Worm (Caenorhabditis elegans): Measurements from ENCODE around the gene str-209.
A peak's percentile ranks its signal among the peaks of the same experiment; 100 is the strongest.

The str-209 gene

DNA sequence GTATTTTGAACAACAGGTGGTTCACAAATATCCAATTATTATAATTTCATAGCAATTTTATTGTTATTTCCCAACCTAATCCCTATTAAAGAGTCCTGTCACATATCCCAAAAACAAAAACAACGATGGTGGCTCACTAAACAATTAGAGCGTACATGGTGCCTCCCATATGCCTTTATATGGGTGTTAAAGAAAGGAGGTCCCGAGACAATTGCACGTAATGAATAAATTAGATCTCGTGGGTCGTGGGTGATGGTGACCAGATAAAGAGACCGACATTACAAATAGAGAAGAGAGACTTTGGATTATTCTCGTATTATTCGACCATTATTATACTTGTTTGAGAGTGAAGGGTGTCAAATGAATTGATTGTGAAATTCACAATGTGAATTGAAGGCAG lies 18.5 kb downstream of the str-209 start:
- no peak for TF ChIP-seq ets-7 (tag; optimal IDR thresholded peaks at IDR 0.05)
- TF ChIP-seq aly-1 (tag; optimal IDR thresholded peaks at IDR 0.05): no peak
- no peak for TF ChIP-seq flt-1 (GFP tag; IDR thresholded peaks at IDR 0.05)
- no peak for TF ChIP-seq hmbx-1 (tag; optimal IDR thresholded peaks at IDR 0.05)
- 0 out of 2 replicates have a peak, but pooled peaks have one; percentile 10 for TF ChIP-seq pes-1 (GFP tag; IDR thresholded peaks at IDR 0.05)

DNA sequence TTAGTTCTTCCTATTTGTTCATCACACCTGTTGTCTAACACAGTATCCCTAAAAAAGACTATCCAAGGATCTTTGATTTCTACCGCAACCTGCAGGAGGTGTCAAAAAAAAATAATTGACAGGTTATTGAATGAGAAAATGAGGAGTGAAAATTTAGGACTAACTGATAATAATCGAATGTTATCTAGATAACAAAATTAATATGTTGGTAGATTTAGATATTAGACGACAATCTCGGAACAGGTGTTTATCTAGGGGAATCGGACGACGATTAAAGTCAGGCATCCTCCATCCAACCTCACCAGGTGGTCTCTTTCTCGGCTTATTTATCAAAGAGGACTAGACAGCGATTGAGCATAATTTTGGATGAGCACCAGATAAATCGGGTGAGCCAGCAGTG lies 20.0 kb downstream of the str-209 start:
- TF ChIP-seq flt-1 (GFP tag; IDR thresholded peaks at IDR 0.05) (no peak), ceh-13 (GFP tag; optimal IDR thresholded peaks at IDR 0.05) (no peak), tbx-11 (GFP tag; IDR thresholded peaks at IDR 0.05) (no peak), scrt-1 (GFP tag; IDR thresholded peaks at IDR 0.05) (no peak), tbx-37 (GFP tag; conservative IDR thresholded peaks at IDR 0.05) (no peak), pes-1 (GFP tag; IDR thresholded peaks at IDR 0.05) (no peak), ceh-36 (tag; optimal IDR thresholded peaks at IDR 0.05) (no peak), sea-1 (GFP tag; conservative IDR thresholded peaks at IDR 0.05) (no peak), ets-7 (tag; optimal IDR thresholded peaks at IDR 0.05) (no peak)

DNA sequence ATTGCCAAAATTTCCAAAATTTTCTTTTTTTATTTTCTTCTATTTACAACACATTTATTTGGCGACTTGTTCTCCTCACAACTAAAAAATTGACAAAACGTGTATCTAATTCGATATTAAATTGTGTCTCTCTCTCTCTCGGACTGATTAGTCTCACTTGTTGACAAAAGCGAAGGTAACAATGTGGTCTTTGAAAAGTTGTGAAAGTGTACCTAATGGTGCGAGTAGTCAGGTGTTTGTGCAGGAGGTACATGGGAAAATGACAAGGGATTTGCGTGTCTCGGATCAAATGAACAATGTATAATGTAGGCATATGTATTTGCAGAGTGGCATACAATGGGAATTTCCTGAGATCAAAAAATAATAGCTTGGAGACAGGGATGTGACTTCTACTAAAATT lies 20.8 kb downstream of the str-209 start:
- no peak for TF ChIP-seq hmg-4 (GFP tag; optimal IDR thresholded peaks at IDR 0.05)
- TF ChIP-seq pes-1 (GFP tag; IDR thresholded peaks at IDR 0.05): no peak
- TF ChIP-seq scrt-1 (GFP tag; IDR thresholded peaks at IDR 0.05): no peak
- no peak for TF ChIP-seq ama-1 (optimal IDR thresholded peaks at IDR 0.05)
- no peak for TF ChIP-seq tbx-11 (GFP tag; IDR thresholded peaks at IDR 0.05)
- TF ChIP-seq ceh-13 (GFP tag; optimal IDR thresholded peaks at IDR 0.05): no peak
- no peak for TF ChIP-seq sea-1 (GFP tag; conservative IDR thresholded peaks at IDR 0.05)

DNA sequence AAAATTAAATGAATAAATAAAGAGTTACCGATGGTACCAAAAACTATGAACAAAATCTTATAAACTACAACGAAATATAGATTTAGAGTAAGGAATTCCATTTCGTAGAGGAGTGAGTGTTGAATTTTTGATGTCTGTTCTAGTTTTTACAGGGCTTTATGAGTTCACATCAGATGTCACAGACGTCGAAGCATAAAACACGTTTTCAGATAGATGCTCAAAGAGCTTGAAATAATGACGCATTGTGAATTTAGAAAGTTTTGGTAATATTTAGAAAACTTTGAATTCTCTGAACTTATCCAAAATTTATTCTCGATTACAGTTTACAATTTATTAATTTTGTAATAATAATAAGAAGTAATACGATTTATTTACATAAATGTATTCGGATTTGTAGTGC lies 24.2 kb downstream of the str-209 start, which contains the start of gene srsx-9:
Gene srsx-9, minus strand, starts transcription at position 101 of the 400 bp plus-strand sequence.
- no peak for TF ChIP-seq flt-1 (GFP tag; IDR thresholded peaks at IDR 0.05)
- TF ChIP-seq sea-1 (GFP tag; conservative IDR thresholded peaks at IDR 0.05): no peak
- no peak for TF ChIP-seq hnd-1 (tag; optimal IDR thresholded peaks at IDR 0.05)
- TF ChIP-seq ceh-13 (GFP tag; optimal IDR thresholded peaks at IDR 0.05): no peak
- no peak for TF ChIP-seq aly-1 (tag; optimal IDR thresholded peaks at IDR 0.05)
- TF ChIP-seq tbx-37 (GFP tag; conservative IDR thresholded peaks at IDR 0.05): no peak
- TF ChIP-seq F13C5.2 (tag; optimal IDR thresholded peaks at IDR 0.05): no peak
- no peak for TF ChIP-seq hmg-4 (GFP tag; optimal IDR thresholded peaks at IDR 0.05)
- TF ChIP-seq B0310.2 (tag; optimal IDR thresholded peaks at IDR 0.05): no peak
- no peak for TF ChIP-seq tbx-11 (GFP tag; IDR thresholded peaks at IDR 0.05)
- TF ChIP-seq tra-4 (tag; optimal IDR thresholded peaks at IDR 0.05): no peak
- TF ChIP-seq ceh-36 (tag; optimal IDR thresholded peaks at IDR 0.05): no peak
- no peak for TF ChIP-seq ets-7 (tag; optimal IDR thresholded peaks at IDR 0.05)
- TF ChIP-seq scrt-1 (GFP tag; IDR thresholded peaks at IDR 0.05): no peak

DNA sequence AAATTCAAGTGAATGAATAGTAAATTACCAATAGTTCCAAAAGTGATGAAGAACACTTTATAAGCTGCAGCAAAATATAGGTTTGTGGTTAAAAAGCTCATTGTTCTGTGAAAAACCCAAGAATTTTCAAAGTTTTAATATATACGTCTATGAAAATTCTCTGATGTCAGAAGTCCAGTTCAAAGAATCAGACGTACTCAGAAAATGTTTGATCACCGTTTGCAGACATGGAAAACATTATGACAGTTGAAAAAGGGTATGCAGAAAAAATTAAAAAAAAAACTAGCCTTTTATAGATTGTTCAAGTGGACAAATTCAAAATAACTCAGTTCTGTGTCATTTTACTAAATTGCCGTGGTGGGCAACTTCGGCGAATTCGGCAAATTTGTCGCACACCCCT lies 25.9 kb downstream of the str-209 start, which contains the start of gene srsx-10:
Gene srsx-10, minus strand, starts transcription at position 101 of the 400 bp plus-strand sequence.
- TF ChIP-seq ets-7 (tag; optimal IDR thresholded peaks at IDR 0.05): no peak
- no peak for TF ChIP-seq flt-1 (GFP tag; IDR thresholded peaks at IDR 0.05)
- TF ChIP-seq B0310.2 (tag; optimal IDR thresholded peaks at IDR 0.05): no peak
- TF ChIP-seq sea-1 (GFP tag; conservative IDR thresholded peaks at IDR 0.05): no peak
- TF ChIP-seq ceh-36 (tag; optimal IDR thresholded peaks at IDR 0.05): no peak
- no peak for TF ChIP-seq aly-1 (tag; optimal IDR thresholded peaks at IDR 0.05)
- no peak for TF ChIP-seq tbx-37 (GFP tag; conservative IDR thresholded peaks at IDR 0.05)
- no peak for TF ChIP-seq tbx-11 (GFP tag; IDR thresholded peaks at IDR 0.05)
- TF ChIP-seq hmbx-1 (tag; optimal IDR thresholded peaks at IDR 0.05): no peak
- TF ChIP-seq F13C5.2 (tag; optimal IDR thresholded peaks at IDR 0.05): no peak
- no peak for TF ChIP-seq ceh-13 (GFP tag; optimal IDR thresholded peaks at IDR 0.05)
- no peak for TF ChIP-seq pes-1 (GFP tag; IDR thresholded peaks at IDR 0.05)

DNA sequence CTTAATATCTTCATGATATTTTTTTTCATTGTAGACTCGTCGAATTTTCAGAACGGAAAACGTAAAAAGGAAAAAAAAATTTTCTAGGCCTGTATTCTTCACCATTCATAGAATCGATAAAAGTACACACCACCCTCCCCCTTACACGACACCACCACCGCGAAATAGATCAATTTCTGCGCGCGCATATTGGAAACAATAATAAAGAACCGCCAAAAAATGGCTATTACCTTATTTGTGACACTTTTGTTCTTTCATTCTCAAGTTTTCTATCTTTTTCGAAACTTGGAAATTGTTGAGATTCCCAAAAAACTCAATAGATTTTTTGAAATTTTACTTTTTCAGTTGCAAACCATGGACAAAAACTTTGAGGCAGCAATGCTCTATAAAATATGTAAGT lies 26.4 kb downstream of the str-209 start, which contains the start of gene F26G5.1:
Gene F26G5.1, plus strand, starts transcription at position 339 of the 400 bp plus-strand sequence.
- TF ChIP-seq hnd-1 (tag; optimal IDR thresholded peaks at IDR 0.05): no peak
- TF ChIP-seq hmbx-1 (tag; optimal IDR thresholded peaks at IDR 0.05): no peak
- TF ChIP-seq tbx-37 (GFP tag; conservative IDR thresholded peaks at IDR 0.05): no peak
- TF ChIP-seq ceh-36 (tag; optimal IDR thresholded peaks at IDR 0.05): no peak
- TF ChIP-seq sea-1 (GFP tag; conservative IDR thresholded peaks at IDR 0.05): no peak
- TF ChIP-seq tbx-11 (GFP tag; IDR thresholded peaks at IDR 0.05): no peak
- no peak for TF ChIP-seq pes-1 (GFP tag; IDR thresholded peaks at IDR 0.05)

DNA sequence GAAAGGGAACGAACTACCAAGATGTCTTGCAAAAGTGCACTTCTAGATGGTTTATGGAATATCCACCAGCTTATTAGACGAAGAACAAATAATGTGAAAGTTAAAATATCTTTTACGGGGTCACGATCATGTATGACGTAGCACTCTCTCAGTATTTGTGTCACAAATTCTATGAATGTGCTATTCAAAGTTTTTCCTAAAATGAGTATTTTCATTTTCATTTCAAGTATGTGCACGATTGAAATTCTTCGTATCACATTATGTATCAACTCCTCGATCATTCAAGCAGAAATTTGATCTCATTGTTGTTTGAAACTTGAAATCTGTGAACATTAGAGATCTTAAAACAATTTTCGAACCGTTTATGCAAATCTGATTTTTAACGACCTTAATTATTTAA lies 28.8 kb downstream of the str-209 start:
- TF ChIP-seq tbx-11 (GFP tag; IDR thresholded peaks at IDR 0.05): no peak
- no peak for TF ChIP-seq scrt-1 (GFP tag; IDR thresholded peaks at IDR 0.05)
- TF ChIP-seq ceh-36 (tag; optimal IDR thresholded peaks at IDR 0.05): no peak
- TF ChIP-seq hnd-1 (tag; optimal IDR thresholded peaks at IDR 0.05): no peak
- no peak for TF ChIP-seq hmbx-1 (tag; optimal IDR thresholded peaks at IDR 0.05)
- no peak for TF ChIP-seq sea-1 (GFP tag; conservative IDR thresholded peaks at IDR 0.05)
- TF ChIP-seq tbx-37 (GFP tag; conservative IDR thresholded peaks at IDR 0.05): no peak
- TF ChIP-seq pes-1 (GFP tag; IDR thresholded peaks at IDR 0.05): no peak
- no peak for TF ChIP-seq flt-1 (GFP tag; IDR thresholded peaks at IDR 0.05)
- no peak for TF ChIP-seq ets-7 (tag; optimal IDR thresholded peaks at IDR 0.05)
- no peak for TF ChIP-seq ceh-13 (GFP tag; optimal IDR thresholded peaks at IDR 0.05)
- TF ChIP-seq ama-1 (optimal IDR thresholded peaks at IDR 0.05): no peak
- TF ChIP-seq hmg-4 (GFP tag; optimal IDR thresholded peaks at IDR 0.05): no peak
- no peak for TF ChIP-seq B0310.2 (tag; optimal IDR thresholded peaks at IDR 0.05)
- no peak for TF ChIP-seq F13C5.2 (tag; optimal IDR thresholded peaks at IDR 0.05)
- no peak for TF ChIP-seq aly-1 (tag; optimal IDR thresholded peaks at IDR 0.05)
- TF ChIP-seq tra-4 (tag; optimal IDR thresholded peaks at IDR 0.05): no peak

DNA sequence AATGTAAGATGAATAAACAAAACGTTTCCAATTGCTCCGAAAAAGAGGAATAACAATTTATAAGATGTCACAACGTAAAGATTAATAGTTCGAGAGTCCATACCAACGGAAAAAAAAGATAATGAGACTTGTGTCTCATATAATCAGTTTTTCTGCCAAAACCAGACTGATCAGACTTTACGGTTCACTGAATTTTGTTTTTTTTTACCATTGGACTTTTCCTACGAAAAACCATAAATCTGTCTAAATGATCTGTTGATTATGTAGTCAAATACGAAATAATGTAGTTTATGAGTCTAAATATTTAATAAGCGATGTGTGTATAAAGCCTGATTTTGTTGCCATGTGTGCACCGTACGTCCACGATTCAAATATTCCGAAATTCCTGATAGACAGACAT lies 30.3 kb downstream of the str-209 start, which contains the start of gene srsx-11:
Gene srsx-11, minus strand, starts transcription at position 101 of the 400 bp plus-strand sequence.
- TF ChIP-seq sea-1 (GFP tag; conservative IDR thresholded peaks at IDR 0.05) (no peak), hmbx-1 (tag; optimal IDR thresholded peaks at IDR 0.05) (no peak), aly-1 (tag; optimal IDR thresholded peaks at IDR 0.05) (no peak), ama-1 (optimal IDR thresholded peaks at IDR 0.05) (no peak), pes-1 (GFP tag; IDR thresholded peaks at IDR 0.05) (no peak), tbx-37 (GFP tag; conservative IDR thresholded peaks at IDR 0.05) (no peak), ceh-36 (tag; optimal IDR thresholded peaks at IDR 0.05) (no peak), B0310.2 (tag; optimal IDR thresholded peaks at IDR 0.05) (no peak), scrt-1 (GFP tag; IDR thresholded peaks at IDR 0.05) (no peak), flt-1 (GFP tag; IDR thresholded peaks at IDR 0.05) (no peak), hnd-1 (tag; optimal IDR thresholded peaks at IDR 0.05) (no peak)

Data from whole organism, early embryonic.